Worm (Caenorhabditis elegans) whole organism, late embryonic: Measurements from ENCODE around the gene F19G12.9.

Experiments used
- C38D4.7 ChIP-seq: fragments of 200-800 bp; sonication (Bioruptor generic); optimal IDR thresholded peaks from 2 replicates; lab custom pipeline; 2018; ENCODE audit warnings: mild to moderate bottlenecking, missing genetic modification characterization, moderate library complexity, missing compliant biosample characterization
- ceh-18 ChIP-seq: sonication (generic microtip); optimal IDR thresholded peaks from 2 replicates; lab custom pipeline; 2016; ENCODE audit warnings: missing genetic modification characterization, missing compliant biosample characterization
- dve-1 ChIP-seq: sonication (generic microtip); optimal IDR thresholded peaks from 2 replicates; lab custom pipeline; 2017; ENCODE audit warnings: antibody characterized with exemption, mild to moderate bottlenecking, missing genetic modification characterization, missing compliant biosample characterization
- fkh-10 ChIP-seq: fragments of 150-350 bp; optimal IDR thresholded peaks from 2 replicates; lab custom pipeline; 2014; ENCODE audit warnings: missing biosample characterization, missing genetic modification reagents, missing genetic modification characterization
- hlh-30 ChIP-seq: sonication (generic microtip); optimal IDR thresholded peaks from 2 replicates; lab custom pipeline; 2017; ENCODE audit warnings: antibody characterized with exemption, missing genetic modification characterization, missing compliant biosample characterization; ENCODE audit not compliant: insufficient read depth
- odd-2 ChIP-seq: sonication (generic microtip); optimal IDR thresholded peaks from 2 replicates; lab custom pipeline; 2017; ENCODE audit warnings: antibody characterized with exemption, mild to moderate bottlenecking, missing genetic modification characterization, missing compliant biosample characterization
- pax-1 ChIP-seq: fragments of 150-350 bp; optimal IDR thresholded peaks from 2 replicates; lab custom pipeline; 2014; ENCODE audit warnings: missing biosample characterization, missing genetic modification characterization
- pha-4 ChIP-seq: fragments of 150-350 bp; optimal IDR thresholded peaks from 2 replicates; lab custom pipeline; 2018; ENCODE audit warnings: missing biosample characterization, missing genetic modification reagents, missing genetic modification characterization
- pqm-1 ChIP-seq: sonication (generic microtip); optimal IDR thresholded peaks from 2 replicates; lab custom pipeline; 2016; ENCODE audit warnings: missing genetic modification characterization, missing compliant biosample characterization

- TF ChIP-seq pha-4 (tag; lab: Kevin White, UChicago): no peak
- no peak for TF ChIP-seq pqm-1 (tag; lab: Kevin White, UChicago)
- TF ChIP-seq C38D4.7 (GFP tag; lab: Kevin White, UChicago): no peak
- TF ChIP-seq dve-1: no peak
- TF ChIP-seq hlh-30: no peak
- TF ChIP-seq ceh-18 (tag; lab: Kevin White, UChicago): no peak
- TF ChIP-seq fkh-10 (GFP tag; lab: Kevin White, UChicago): no peak
- TF ChIP-seq odd-2: no peak
- TF ChIP-seq pax-1 (tag; lab: Kevin White, UChicago): no peak
These were observed 23.2 kb upstream of the F19G12.9 start for ce11 chrX:1395793-1396192.
